Fruit fly (Drosophila melanogaster): ENCODE data around the gene CG12713.
A peak's percentile ranks its signal among the peaks of the same experiment; 100 is the strongest.

Gene CG12713

dm6 chr3L:15832146-15832545 lies at the start of gene CG12713 (continued):
- TF ChIP-seq Hmr (GFP tag; optimal IDR thresholded peaks at IDR 0.05) = no peak
- TF ChIP-seq CG32767 (GFP tag; IDR thresholded peaks at IDR 0.05) = 0 out of 2 replicates have a peak, but pooled peaks have one; percentile 22
- TF ChIP-seq CG12104 (GFP tag; optimal IDR thresholded peaks at IDR 0.05) = no peak
- no peak for TF ChIP-seq tin (GFP tag; optimal IDR thresholded peaks at IDR 0.05)
- TF ChIP-seq cas (GFP tag; IDR thresholded peaks at IDR 0.05) = no peak
- TF ChIP-seq en (GFP tag; optimal IDR thresholded peaks at IDR 0.05) = no peak
- TF ChIP-seq Nf-YB (GFP tag; optimal IDR thresholded peaks at IDR 0.05) = no peak
- TF ChIP-seq CG11504 (tag; optimal IDR thresholded peaks at IDR 0.05) = peak; percentile 57
- TF ChIP-seq zfh1 (GFP tag; IDR thresholded peaks at IDR 0.05) = no peak
- no peak for TF ChIP-seq Poxn (GFP tag; IDR thresholded peaks at IDR 0.05)
- TF ChIP-seq CG6254 (GFP tag; optimal IDR thresholded peaks at IDR 0.05) = no peak
- TF ChIP-seq lola (GFP tag; optimal IDR thresholded peaks at IDR 0.05) = peak in 1 of 3 experiments; percentile 18
- TF ChIP-seq org-1 (GFP tag; optimal IDR thresholded peaks at IDR 0.05) = no peak
- TF ChIP-seq fu2 (GFP tag; optimal IDR thresholded peaks at IDR 0.05) = no peak
- TF ChIP-seq hbn (GFP tag; IDR thresholded peaks at IDR 0.05; ENCODE audit: partially characterized antibody) = peak; percentile 76
- TF ChIP-seq lbe (GFP tag; optimal IDR thresholded peaks at IDR 0.05) = no peak
- peak; percentile 90 for TF ChIP-seq CG14860 (GFP tag; IDR thresholded peaks at IDR 0.05; ENCODE audit: partially characterized antibody)
- TF ChIP-seq CG1647 (GFP tag; optimal IDR thresholded peaks at IDR 0.05) = no peak
- peak; percentile 24 for TF ChIP-seq CG2202 (tag; optimal IDR thresholded peaks at IDR 0.05)
- no peak for TF ChIP-seq CG7745 (tag; optimal IDR thresholded peaks at IDR 0.05)
- TF ChIP-seq CG17361 (GFP tag; IDR thresholded peaks at IDR 0.05) = peak; percentile 51; the same call in 2 of the 3 replicates
- peak; percentile 9 for TF ChIP-seq CG12744 (GFP tag; optimal IDR thresholded peaks at IDR 0.05)
- TF ChIP-seq HLH4C (GFP tag; IDR thresholded peaks at IDR 0.05; ENCODE audit: partially characterized antibody) = peak; percentile 92
- peak; percentile 16 for TF ChIP-seq CG4617 (GFP tag; optimal IDR thresholded peaks at IDR 0.05; ENCODE audit: borderline replicate concordance)
- no peak for TF ChIP-seq Camta (GFP tag; optimal IDR thresholded peaks at IDR 0.05)
- TF ChIP-seq fd96Cb (tag; optimal IDR thresholded peaks at IDR 0.05) = no peak
- no peak for TF ChIP-seq CG17385 (GFP tag; optimal IDR thresholded peaks at IDR 0.05)
- no peak for TF ChIP-seq Nf-YA (GFP tag; IDR thresholded peaks at IDR 0.05)
- no peak for TF ChIP-seq luna (GFP tag; optimal IDR thresholded peaks at IDR 0.05)
- no peak for TF ChIP-seq CG10654 (GFP tag; optimal IDR thresholded peaks at IDR 0.05)
- TF ChIP-seq fru (optimal IDR thresholded peaks at IDR 0.05) = no peak
- peak; percentile 84 to 97 for TF ChIP-seq crp (GFP tag; optimal IDR thresholded peaks at IDR 0.05)
- TF ChIP-seq CG3065 (GFP tag; optimal IDR thresholded peaks at IDR 0.05) = no peak
- TF ChIP-seq ara (GFP tag; IDR thresholded peaks at IDR 0.05) = no peak
- no peak for TF ChIP-seq CG12942 (GFP tag; optimal IDR thresholded peaks at IDR 0.05)
- TF ChIP-seq D19B (GFP tag; optimal IDR thresholded peaks at IDR 0.05) = no peak
- TF ChIP-seq Hr3 (GFP tag; optimal IDR thresholded peaks at IDR 0.05) = no peak
- TF ChIP-seq Sry-β (GFP tag; optimal IDR thresholded peaks at IDR 0.05) = no peak
- no peak for TF ChIP-seq fd3F (GFP tag; optimal IDR thresholded peaks at IDR 0.05)
- TF ChIP-seq CG7357 (GFP tag; IDR thresholded peaks at IDR 0.05) = peak; percentile 99
- peak; percentile 20 for TF ChIP-seq hkb (optimal IDR thresholded peaks at IDR 0.05)
- no peak for TF ChIP-seq hkb (GFP tag; IDR thresholded peaks at IDR 0.05)
- TF ChIP-seq CG6689 (GFP tag; IDR thresholded peaks at IDR 0.05) = no peak
- TF ChIP-seq CG15269 (tag; optimal IDR thresholded peaks at IDR 0.05) = no peak
- no peak for TF ChIP-seq Dip3 (GFP tag; optimal IDR thresholded peaks at IDR 0.05)
- TF ChIP-seq Dfd (GFP tag; optimal IDR thresholded peaks at IDR 0.05) = no peak
- no peak for TF ChIP-seq cad (GFP tag; optimal IDR thresholded peaks at IDR 0.05)
- TF ChIP-seq CG8944 (GFP tag; optimal IDR thresholded peaks at IDR 0.05) = no peak
- TF ChIP-seq Dip2 (GFP tag; IDR thresholded peaks at IDR 0.05) = no peak
- no peak for TF ChIP-seq trh (GFP tag; optimal IDR thresholded peaks at IDR 0.05)
- peak; percentile 59 for TF ChIP-seq CG17829 (tag; optimal IDR thresholded peaks at IDR 0.05)
- no peak for TF ChIP-seq CG13894 (tag; optimal IDR thresholded peaks at IDR 0.05)

Measured in whole organism, embryonic.